Fruit fly (Drosophila melanogaster) whole organism, embryonic: ENCODE data around the gene Sbf.
A peak's percentile ranks its signal among the peaks of the same experiment; 100 is the strongest.

Source experiments
- Asciz ChIP-seq: fragments of 200-800 bp; sonication (Bioruptor generic); optimal IDR thresholded peaks from 2 replicates; lab custom pipeline; 2017; ENCODE audit warnings: missing biosample characterization, mild to moderate bottlenecking, missing genetic modification characterization, missing genetic modification reagents
- CG10543 ChIP-seq: fragments of 200-800 bp; sonication (Bioruptor generic); optimal IDR thresholded peaks from 3 replicates; lab custom pipeline; 2017; ENCODE audit warnings: missing biosample characterization, mild to moderate bottlenecking, missing genetic modification characterization, moderate library complexity
- CG12219 ChIP-seq: fragments of 200-800 bp; sonication (Bioruptor generic); optimal IDR thresholded peaks from 3 replicates; lab custom pipeline; 2018; ENCODE audit warnings: missing biosample characterization, mild to moderate bottlenecking, missing genetic modification characterization
- CG12744 ChIP-seq: fragments of 200-800 bp; sonication (Bioruptor generic); optimal IDR thresholded peaks from 2 replicates; lab custom pipeline; 2016; ENCODE audit warnings: missing biosample characterization, missing genetic modification characterization
- CG14441 ChIP-seq: fragments of 200-800 bp; sonication (Bioruptor generic); IDR thresholded peaks from 2 replicates; pipeline ENCODE4 v1.3.6; 2022; ENCODE audit warnings: missing biosample characterization, missing genetic modification characterization
- CG17359 ChIP-seq: fragments of 200-800 bp; sonication (Bioruptor generic); optimal IDR thresholded peaks from 3 replicates; lab custom pipeline; 2018; ENCODE audit warnings: missing biosample characterization, mild to moderate bottlenecking, missing genetic modification characterization, moderate library complexity
- CG18011 ChIP-seq: fragments of 200-800 bp; sonication (Bioruptor generic); optimal IDR thresholded peaks from 2 replicates; lab custom pipeline; 2017; ENCODE audit warnings: missing biosample characterization, missing genetic modification characterization, mild to moderate bottlenecking, moderate library complexity, missing genotype
- CG2678 ChIP-seq: fragments of 200-800 bp; sonication (Bioruptor generic); optimal IDR thresholded peaks from 3 replicates; lab custom pipeline; 2019; ENCODE audit warnings: missing biosample characterization, mild to moderate bottlenecking, missing genetic modification characterization, moderate library complexity
- CG31441 ChIP-seq: fragments of 200-800 bp; sonication (Bioruptor generic); IDR thresholded peaks from 2 replicates; pipeline ENCODE4 v1.3.6; 2022; ENCODE audit warnings: missing biosample characterization, missing genetic modification characterization
- CG32532 ChIP-seq: fragments of 200-800 bp; sonication (Bioruptor generic); IDR thresholded peaks from 2 replicates; pipeline ENCODE4 v1.3.6; 2022; ENCODE audit warnings: missing biosample characterization, missing genetic modification characterization
- CG32767 ChIP-seq: fragments of 200-800 bp; sonication (Bioruptor generic); IDR thresholded peaks from 2 replicates; pipeline ENCODE4 v1.3.6; 2022; ENCODE audit warnings: missing biosample characterization, missing genetic modification characterization
- CG33213 ChIP-seq: fragments of 200-800 bp; sonication (Bioruptor generic); optimal IDR thresholded peaks from 3 replicates; lab custom pipeline; 2016; ENCODE audit warnings: missing biosample characterization, missing genetic modification characterization
- CG3726 ChIP-seq: fragments of 200-800 bp; sonication (Bioruptor generic); IDR thresholded peaks from 3 replicates; pipeline ENCODE4, ENCODE4 v1.3.6; 2022; ENCODE audit warnings: missing biosample characterization, missing genetic modification characterization
- CG4360 ChIP-seq: fragments of 200-800 bp; sonication (Bioruptor generic); IDR thresholded peaks from 2 replicates; pipeline ENCODE4 v1.3.6; 2022; ENCODE audit warnings: missing biosample characterization, missing genetic modification characterization
- CG6765 ChIP-seq: fragments of 200-800 bp; sonication (Bioruptor generic); optimal IDR thresholded peaks from 3 replicates; lab custom pipeline; 2017; ENCODE audit warnings: missing biosample characterization, mild to moderate bottlenecking, missing genetic modification characterization
- CG7357 ChIP-seq: fragments of 200-800 bp; sonication (Bioruptor generic); IDR thresholded peaks from 3 replicates; pipeline ENCODE4 v1.3.6; 2022; ENCODE audit warnings: missing biosample characterization, missing genetic modification characterization
- CG8388 ChIP-seq: fragments of 200-800 bp; sonication (Bioruptor generic); optimal IDR thresholded peaks from 2 replicates; lab custom pipeline; 2019; ENCODE audit warnings: missing biosample characterization, mild to moderate bottlenecking, missing genetic modification characterization, moderate library complexity
- Dip2 ChIP-seq: fragments of 200-800 bp; sonication (Bioruptor generic); IDR thresholded peaks from 2 replicates; pipeline ENCODE4 v1.3.6; 2022; ENCODE audit warnings: missing biosample characterization, missing genetic modification characterization
- Doc3 ChIP-seq: fragments of 200-800 bp; sonication (Bioruptor generic); IDR thresholded peaks from 3 replicates; pipeline ENCODE4 v1.3.6; 2022; ENCODE audit warnings: missing biosample characterization, missing genetic modification characterization; ENCODE audit not compliant: partially characterized antibody
- HmgZ ChIP-seq: fragments of 200-800 bp; sonication (Bioruptor generic); optimal IDR thresholded peaks from 2 replicates; lab custom pipeline; 2018; ENCODE audit warnings: missing biosample characterization, mild to moderate bottlenecking, missing genetic modification characterization
- Hr39 ChIP-seq: fragments of >200 bp; optimal IDR thresholded peaks from 2 replicates; lab custom pipeline; 2017
- Lpt ChIP-seq: fragments of >200 bp; optimal IDR thresholded peaks from 2 replicates; lab custom pipeline; 2018; ENCODE audit warnings: missing biosample characterization, missing genetic modification characterization
- Mrtf ChIP-seq: fragments of 200-800 bp; sonication (Bioruptor generic); IDR thresholded peaks from 3 replicates; pipeline ENCODE4 v1.3.6; 2022; ENCODE audit warnings: missing biosample characterization, missing genetic modification characterization
- NFAT ChIP-seq: fragments of 200-800 bp; sonication (Bioruptor generic); IDR thresholded peaks from 2 replicates; pipeline ENCODE4 v1.3.6; 2022; ENCODE audit warnings: missing biosample characterization, missing genetic modification characterization
- Neu2 ChIP-seq: fragments of 200-800 bp; sonication (Bioruptor generic); optimal IDR thresholded peaks from 3 replicates; lab custom pipeline; 2016; ENCODE audit warnings: missing biosample characterization, missing genetic modification characterization, borderline replicate concordance
- Nf-YA ChIP-seq: fragments of 200-800 bp; sonication (Bioruptor generic); IDR thresholded peaks from 2 replicates; pipeline ENCODE4 v1.3.6; 2022; ENCODE audit warnings: missing biosample characterization, missing genetic modification characterization
- Rfx ChIP-seq: fragments of 200-800 bp; sonication (Bioruptor generic); IDR thresholded peaks from 2 replicates; pipeline ENCODE4 v1.3.6; 2022; ENCODE audit warnings: missing biosample characterization, missing genetic modification characterization
- Vsx1 ChIP-seq: fragments of 200-800 bp; sonication (Bioruptor generic); optimal IDR thresholded peaks from 2 replicates; lab custom pipeline; 2017; ENCODE audit warnings: missing biosample characterization, mild to moderate bottlenecking, missing genetic modification characterization, missing genetic modification reagents
- Xrp1 ChIP-seq: fragments of 200-800 bp; sonication (Bioruptor generic); IDR thresholded peaks from 2 replicates; pipeline ENCODE4 v1.3.6; 2022; ENCODE audit warnings: missing biosample characterization, missing genetic modification characterization
- al ChIP-seq: fragments of 200-800 bp; sonication (Bioruptor generic); IDR thresholded peaks from 2 replicates; pipeline ENCODE4 v1.3.6; 2022; ENCODE audit warnings: missing biosample characterization, missing genetic modification characterization
- aop ChIP-seq: fragments of 200-800 bp; sonication (Bioruptor generic); IDR thresholded peaks from 2 replicates; pipeline ENCODE4 v1.3.6; 2022; ENCODE audit warnings: missing biosample characterization, missing genetic modification characterization
- cwo ChIP-seq: fragments of 200-800 bp; sonication (Bioruptor generic); optimal IDR thresholded peaks from 3 replicates; lab custom pipeline; 2017; ENCODE audit warnings: missing biosample characterization, missing genetic modification characterization, mild to moderate bottlenecking, moderate library complexity, missing genetic modification reagents
- danr ChIP-seq: fragments of 200-800 bp; sonication (Bioruptor generic); IDR thresholded peaks from 2 replicates; pipeline ENCODE4 v1.3.6; 2022; ENCODE audit warnings: missing biosample characterization, missing genetic modification characterization
- disco-r ChIP-seq: fragments of 200-800 bp; sonication (Bioruptor generic); optimal IDR thresholded peaks from 2 replicates; lab custom pipeline; 2016; ENCODE audit warnings: missing biosample characterization, missing genetic modification characterization
- dmrt11E ChIP-seq: fragments of 200-800 bp; sonication (Bioruptor generic); optimal IDR thresholded peaks from 3 replicates; lab custom pipeline; 2018; ENCODE audit warnings: missing biosample characterization, mild to moderate bottlenecking, missing genetic modification characterization, moderate library complexity
- h ChIP-seq: fragments of >200 bp; optimal IDR thresholded peaks from 2 replicates; lab custom pipeline; 2017
- klu ChIP-seq: fragments of 200-800 bp; sonication (Bioruptor generic); IDR thresholded peaks from 2 replicates; pipeline ENCODE4 v1.3.6; 2022; ENCODE audit warnings: missing biosample characterization, missing genetic modification characterization
- kni ChIP-seq: fragments of 200-800 bp; sonication (Bioruptor generic); optimal IDR thresholded peaks from 3 replicates; lab custom pipeline; 2017; ENCODE audit warnings: mild to moderate bottlenecking, missing biosample characterization, missing genetic modification reagents, missing genetic modification characterization
- lab ChIP-seq: fragments of 200-800 bp; sonication (Bioruptor generic); optimal IDR thresholded peaks from 3 replicates; lab custom pipeline; 2017; ENCODE audit warnings: missing biosample characterization, missing genetic modification characterization, mild to moderate bottlenecking, moderate library complexity, missing genetic modification reagents
- luna ChIP-seq: fragments of 200-800 bp; sonication (Bioruptor generic); optimal IDR thresholded peaks from 2 replicates; lab custom pipeline; 2016; ENCODE audit warnings: missing biosample characterization, missing genetic modification characterization
- nmo ChIP-seq: fragments of 200-800 bp; sonication (Bioruptor generic); optimal IDR thresholded peaks from 2 replicates; lab custom pipeline; 2018; ENCODE audit warnings: missing biosample characterization, mild to moderate bottlenecking, missing genetic modification characterization, moderate library complexity
- pfk ChIP-seq: fragments of 200-800 bp; sonication (Bioruptor generic); optimal IDR thresholded peaks from 2 replicates; lab custom pipeline; 2018; ENCODE audit warnings: missing biosample characterization, mild to moderate bottlenecking, missing genetic modification characterization, moderate library complexity
- phol ChIP-seq: fragments of 200-800 bp; sonication (Bioruptor generic); optimal IDR thresholded peaks from 3 replicates; lab custom pipeline; 2018; ENCODE audit warnings: missing biosample characterization, mild to moderate bottlenecking, missing genetic modification characterization, moderate library complexity
- pita ChIP-seq: fragments of 200-800 bp; sonication (Bioruptor generic); optimal IDR thresholded peaks from 2 replicates; lab custom pipeline; 2017; ENCODE audit warnings: missing biosample characterization, mild to moderate bottlenecking, missing genetic modification characterization
- prd ChIP-seq, 3 experiments: fragments of >200 bp in 2 of 3; fragments of 200-800 bp in 1 of 3; sonication (Bioruptor generic) in 1 of 3; optimal IDR thresholded peaks in 2 of 3; IDR thresholded peaks in 1 of 3; 2 replicates in 2 of 3; 3 replicates in 1 of 3; pipeline versions ENCODE4 v1.3.6 to Lab custom; 2017 to 2022; ENCODE audit warnings: missing biosample characterization in 1 of 3, missing genetic modification characterization in 1 of 3
- sd ChIP-seq: fragments of 200-800 bp; sonication (Bioruptor generic); optimal IDR thresholded peaks from 3 replicates; lab custom pipeline; 2018; ENCODE audit warnings: missing biosample characterization, mild to moderate bottlenecking, missing genetic modification characterization, moderate library complexity
- seq ChIP-seq: fragments of 200-800 bp; sonication (Bioruptor generic); IDR thresholded peaks from 2 replicates; pipeline ENCODE4 v1.3.6; 2022; ENCODE audit warnings: missing biosample characterization, missing genetic modification characterization
- stc ChIP-seq: fragments of 200-800 bp; sonication (Bioruptor generic); IDR thresholded peaks from 2 replicates; pipeline ENCODE4 v1.3.6; 2022; ENCODE audit warnings: missing biosample characterization, missing genetic modification characterization
- stwl ChIP-seq: fragments of 200-800 bp; sonication (Bioruptor generic); optimal IDR thresholded peaks from 3 replicates; lab custom pipeline; 2018; ENCODE audit warnings: missing biosample characterization, mild to moderate bottlenecking, missing genetic modification characterization, moderate library complexity
- tin ChIP-seq: fragments of 200-800 bp; sonication (Bioruptor generic); optimal IDR thresholded peaks from 3 replicates; lab custom pipeline; 2016; ENCODE audit warnings: missing biosample characterization, missing genetic modification characterization
- zfh1 ChIP-seq: fragments of 200-800 bp; sonication (Bioruptor generic); IDR thresholded peaks from 3 replicates; pipeline ENCODE4 v1.3.6; 2022; ENCODE audit warnings: missing biosample characterization, missing genetic modification characterization

The Sbf gene

DNA sequence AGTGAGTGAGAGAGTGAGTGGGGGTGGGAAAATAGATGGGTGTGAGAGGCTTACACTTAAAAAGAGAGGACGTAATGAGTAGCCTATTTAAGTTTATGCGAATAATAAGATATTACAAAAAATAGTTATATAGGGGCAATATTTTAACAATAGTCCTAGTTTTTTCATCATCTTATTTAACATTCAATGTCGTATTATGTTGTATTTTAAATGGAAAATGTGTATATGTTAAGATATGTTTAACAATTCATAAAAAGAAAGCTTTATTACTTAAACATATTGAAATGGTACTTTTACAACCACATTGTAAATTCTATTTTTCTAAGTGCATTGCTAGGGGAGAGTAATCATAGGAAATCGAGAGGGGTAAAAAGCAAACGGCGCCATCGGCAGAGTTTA, 22.8 kb downstream of the Sbf start (continued):
- TF ChIP-seq stc (GFP tag; lab: Robert Waterston, UW) (peak; percentile 56), Mrtf (no peak), h (lab: Kevin White, UChicago) (no peak), Hr39 (lab: Kevin White, UChicago) (no peak), danr (GFP tag; lab: Robert Waterston, UW) (no peak), Nf-YA (GFP tag; lab: Robert Waterston, UW) (no peak), Neu2 (no peak), CG8388 (GFP tag; lab: Kevin White, UChicago) (peak; percentile 74), Rfx (GFP tag; lab: Robert Waterston, UW) (peak; percentile 33; the same call in 1 of the 2 replicates), prd (optimal IDR thresholded peaks at IDR 0.05; lab: Kevin White, UChicago) (no peak), prd (GFP tag; IDR thresholded peaks at IDR 0.05; lab: Robert Waterston, UW) (peak; percentile 59), CG14441 (GFP tag; lab: Robert Waterston, UW) (0 out of 2 replicates have a peak, but pooled peaks have one; percentile 15), Asciz (GFP tag; lab: Kevin White, UChicago) (peak; percentile 46), Vsx1 (GFP tag; lab: Kevin White, UChicago) (peak; percentile 11), CG7357 (GFP tag; lab: Robert Waterston, UW) (0 out of 3 replicates have a peak, but pooled peaks have one; percentile 18), nmo (GFP tag; lab: Kevin White, UChicago) (peak; percentile 86), kni (GFP tag; lab: Kevin White, UChicago) (no peak), pfk (GFP tag; lab: Kevin White, UChicago) (no peak), pita (GFP tag; lab: Kevin White, UChicago) (no peak), CG33213 (no peak), NFAT (GFP tag; lab: Robert Waterston, UW) (no peak), seq (GFP tag; lab: Robert Waterston, UW) (no peak), cwo (GFP tag; lab: Kevin White, UChicago) (peak; percentile 77), CG32767 (GFP tag; lab: Robert Waterston, UW) (peak; percentile 48; the same call in 1 of the 2 replicates), CG3726 (GFP tag; lab: Robert Waterston, UW) (no peak), zfh1 (GFP tag; lab: Robert Waterston, UW) (no peak), klu (GFP tag; lab: Robert Waterston, UW) (peak; percentile 24; the same call in 1 of the 2 replicates), CG12744 (peak; percentile 17), HmgZ (peak; percentile 36), CG6765 (GFP tag; lab: Kevin White, UChicago) (peak; percentile 64), Doc3 (GFP tag; lab: Robert Waterston, UW) (no peak), CG17359 (tag; lab: Kevin White, UChicago) (peak; percentile 79), CG4360 (no peak), dmrt11E (peak; percentile 88), tin (GFP tag; lab: Kevin White, UChicago) (peak; percentile 59), lab (peak; percentile 84), phol (tag; lab: Kevin White, UChicago) (peak; percentile 74), CG32532 (GFP tag; lab: Robert Waterston, UW) (no peak), CG12219 (GFP tag; lab: Kevin White, UChicago) (peak; percentile 2), al (GFP tag; lab: Robert Waterston, UW) (no peak; the same call in 1 of the 2 replicates), stwl (tag; lab: Kevin White, UChicago) (no peak), Dip2 (GFP tag; lab: Robert Waterston, UW) (no peak), aop (GFP tag; lab: Robert Waterston, UW) (no peak), disco-r (GFP tag; lab: Kevin White, UChicago) (peak; percentile 4), Xrp1 (peak; percentile 73; the same call in 1 of the 2 replicates), luna (GFP tag; lab: Kevin White, UChicago) (no peak), CG2678 (peak; percentile 93), Lpt (GFP tag; lab: Kevin White, UChicago) (no peak), sd (tag; lab: Kevin White, UChicago) (peak; percentile 4), CG10543 (peak; percentile 75), CG31441 (GFP tag; lab: Robert Waterston, UW) (peak; percentile 82), CG18011 (GFP tag; lab: Kevin White, UChicago) (no peak)
